Worm (Caenorhabditis elegans): ENCODE results near the gene C24A3.4.

Gene C24A3.4

ce11 chrX:9014451-9014850, 22.2 kb downstream of the C24A3.4 start:
- TF ChIP-seq nhr-237 (tag; optimal IDR thresholded peaks at IDR 0.05) (no peak), sptf-1 (tag; optimal IDR thresholded peaks at IDR 0.05) (no peak), ceh-39 (tag; optimal IDR thresholded peaks at IDR 0.05) (no peak), mep-1 (tag; optimal IDR thresholded peaks at IDR 0.05) (no peak), unc-62 (GFP tag; optimal IDR thresholded peaks at IDR 0.05) (no peak), nhr-2 (tag; optimal IDR thresholded peaks at IDR 0.05) (no peak), ztf-11 (tag; optimal IDR thresholded peaks at IDR 0.05) (no peak), nhr-12 (tag; optimal IDR thresholded peaks at IDR 0.05) (no peak), lin-32 (GFP tag; optimal IDR thresholded peaks at IDR 0.05) (no peak), lsy-2 (tag; optimal IDR thresholded peaks at IDR 0.05) (no peak), M03D4.4 (tag; optimal IDR thresholded peaks at IDR 0.05) (no peak)

- TF ChIP-seq nhr-28 (tag; optimal IDR thresholded peaks at IDR 0.05) (no peak), sptf-1 (tag; optimal IDR thresholded peaks at IDR 0.05) (no peak), ztf-11 (tag; optimal IDR thresholded peaks at IDR 0.05) (no peak), M03D4.4 (tag; optimal IDR thresholded peaks at IDR 0.05) (no peak), nhr-12 (tag; optimal IDR thresholded peaks at IDR 0.05) (no peak), ceh-39 (tag; optimal IDR thresholded peaks at IDR 0.05) (no peak), cnd-1 (tag; optimal IDR thresholded peaks at IDR 0.05) (no peak)
Measured at ce11 chrX:9015420-9015819, 23.2 kb downstream of the C24A3.4 start, which contains the start of gene T25B6.4. Gene T25B6.4, plus strand, starts transcription at chrX:9015720.

ce11 chrX:9021645-9022044, 29.4 kb downstream of the C24A3.4 start, which contains the start of gene T25B6.5:
Gene T25B6.5, minus strand, starts transcription at chrX:9021745.
- TF ChIP-seq nhr-28 (tag; optimal IDR thresholded peaks at IDR 0.05) (no peak), lsy-2 (tag; optimal IDR thresholded peaks at IDR 0.05) (no peak), tbx-8 (GFP tag; optimal IDR thresholded peaks at IDR 0.05) (no peak), unc-120 (tag; optimal IDR thresholded peaks at IDR 0.05; ENCODE audit: poor library complexity, severe bottlenecking) (no peak), sptf-1 (tag; optimal IDR thresholded peaks at IDR 0.05) (no peak), zip-8 (tag; optimal IDR thresholded peaks at IDR 0.05) (no peak), nhr-12 (tag; optimal IDR thresholded peaks at IDR 0.05) (no peak), elt-3 (tag; optimal IDR thresholded peaks at IDR 0.05) (no peak), bed-3 (GFP tag; optimal IDR thresholded peaks at IDR 0.05) (no peak), snpc-4 (tag; optimal IDR thresholded peaks at IDR 0.05) (no peak), mab-5 (tag; optimal IDR thresholded peaks at IDR 0.05) (no peak), nhr-2 (tag; optimal IDR thresholded peaks at IDR 0.05) (no peak), cnd-1 (tag; optimal IDR thresholded peaks at IDR 0.05) (no peak), drap-1 (GFP tag; optimal IDR thresholded peaks at IDR 0.05) (no peak), lin-32 (GFP tag; optimal IDR thresholded peaks at IDR 0.05) (no peak), nhr-76 (tag; optimal IDR thresholded peaks at IDR 0.05) (no peak), ceh-43 (GFP tag; optimal IDR thresholded peaks at IDR 0.05) (no peak)

- TF ChIP-seq lsy-2 (tag; optimal IDR thresholded peaks at IDR 0.05) (no peak), unc-39 (tag; optimal IDR thresholded peaks at IDR 0.05) (no peak), mab-5 (tag; optimal IDR thresholded peaks at IDR 0.05) (no peak), zip-8 (tag; optimal IDR thresholded peaks at IDR 0.05) (no peak), hlh-1 (tag; optimal IDR thresholded peaks at IDR 0.05) (no peak), mep-1 (tag; optimal IDR thresholded peaks at IDR 0.05) (no peak)
Measured at ce11 chrX:9022779-9023178, 30.6 kb downstream of the C24A3.4 start, which contains the start of gene T25B6.6. Gene T25B6.6, minus strand, starts transcription at chrX:9022879.

ce11 chrX:9023816-9024215, 31.6 kb downstream of the C24A3.4 start:
- TF ChIP-seq bed-3 (GFP tag; optimal IDR thresholded peaks at IDR 0.05), result no peak
- TF ChIP-seq ztf-11 (tag; optimal IDR thresholded peaks at IDR 0.05), result no peak
- no peak for TF ChIP-seq unc-62 (GFP tag; optimal IDR thresholded peaks at IDR 0.05)
- TF ChIP-seq ceh-43 (GFP tag; optimal IDR thresholded peaks at IDR 0.05), result no peak
- no peak for TF ChIP-seq lsy-2 (tag; optimal IDR thresholded peaks at IDR 0.05)
- no peak for TF ChIP-seq hlh-1 (tag; optimal IDR thresholded peaks at IDR 0.05)
- no peak for TF ChIP-seq mep-1 (tag; optimal IDR thresholded peaks at IDR 0.05)
- TF ChIP-seq elt-1 (tag; optimal IDR thresholded peaks at IDR 0.05; ENCODE audit: borderline replicate concordance, insufficient read depth), result no peak
- no peak for TF ChIP-seq sptf-1 (tag; optimal IDR thresholded peaks at IDR 0.05)
- no peak for TF ChIP-seq unc-39 (tag; optimal IDR thresholded peaks at IDR 0.05)
- no peak for TF ChIP-seq unc-120 (tag; optimal IDR thresholded peaks at IDR 0.05; ENCODE audit: poor library complexity, severe bottlenecking)
- TF ChIP-seq pha-4 (tag; optimal IDR thresholded peaks at IDR 0.05), result no peak
- no peak for TF ChIP-seq sem-2 (GFP tag; optimal IDR thresholded peaks at IDR 0.05)
- TF ChIP-seq ham-2 (GFP tag; optimal IDR thresholded peaks at IDR 0.05), result no peak
- no peak for TF ChIP-seq lin-13 (tag; optimal IDR thresholded peaks at IDR 0.05)
